Worm (Caenorhabditis elegans) whole organism, L3 larva: ENCODE data around the gene ccdc-12.
A peak's percentile ranks its signal among the peaks of the same experiment; 100 is the strongest.

Experiments
- R02D3.7 ChIP-seq: fragments of 150-350 bp; optimal IDR thresholded peaks from 2 replicates; lab custom pipeline; 2014; ENCODE audit warnings: missing biosample characterization, missing genetic modification characterization
- ZK546.5 ChIP-seq: sonication (generic microtip); optimal IDR thresholded peaks from 2 replicates; lab custom pipeline; 2017; ENCODE audit warnings: missing biosample characterization, missing genetic modification characterization
- ama-1 ChIP-seq: fragments of 150-350 bp; optimal IDR thresholded peaks from 2 replicates; lab custom pipeline; 2018
- ceh-28 ChIP-seq: fragments of 150-350 bp; optimal IDR thresholded peaks from 2 replicates; lab custom pipeline; 2014; ENCODE audit warnings: missing biosample characterization, missing genetic modification reagents, missing genetic modification characterization
- ceh-82 ChIP-seq: fragments of 150-350 bp; optimal IDR thresholded peaks from 2 replicates; lab custom pipeline; 2014; ENCODE audit warnings: missing biosample characterization, missing genetic modification characterization
- ceh-9 ChIP-seq: sonication (generic microtip); optimal IDR thresholded peaks from 2 replicates; lab custom pipeline; 2018; ENCODE audit warnings: missing biosample characterization, missing genetic modification characterization
- daf-12 ChIP-seq: fragments of 150-350 bp; optimal IDR thresholded peaks from 2 replicates; lab custom pipeline; 2014; ENCODE audit warnings: missing biosample characterization, missing genetic modification reagents, missing genetic modification characterization
- egl-5 ChIP-seq: fragments of 150-350 bp; optimal IDR thresholded peaks from 2 replicates; lab custom pipeline; 2017; ENCODE audit warnings: missing biosample characterization, missing genetic modification reagents, missing genetic modification characterization, inconsistent platforms
- elt-2 ChIP-seq: sonication (generic microtip); optimal IDR thresholded peaks from 2 replicates; lab custom pipeline; 2016; ENCODE audit warnings: missing genetic modification reagents, mild to moderate bottlenecking, missing genetic modification characterization, missing compliant biosample characterization
- eor-1 ChIP-seq, 2 experiments: fragments of 150-350 bp; optimal IDR thresholded peaks; 2 replicates each; lab custom pipeline; 2014 to 2018; ENCODE audit warnings: missing biosample characterization in 2 of 2, missing genetic modification characterization in 2 of 2
- fkh-10 ChIP-seq: sonication (generic microtip); optimal IDR thresholded peaks from 2 replicates; lab custom pipeline; 2017; ENCODE audit warnings: missing biosample characterization, missing genetic modification reagents, missing genetic modification characterization
- fkh-2 ChIP-seq: fragments of 150-350 bp; optimal IDR thresholded peaks from 2 replicates; lab custom pipeline; 2014; ENCODE audit warnings: missing biosample characterization, missing genetic modification reagents, missing genetic modification characterization
- fos-1 ChIP-seq: fragments of 150-350 bp; optimal IDR thresholded peaks from 2 replicates; lab custom pipeline; 2014; ENCODE audit warnings: missing biosample characterization, missing genetic modification characterization
- hmg-11 ChIP-seq: sonication (generic microtip); optimal IDR thresholded peaks from 2 replicates; lab custom pipeline; 2016; ENCODE audit warnings: missing genetic modification characterization, missing compliant biosample characterization
- jun-1 ChIP-seq: fragments of 150-350 bp; optimal IDR thresholded peaks from 2 replicates; lab custom pipeline; 2014; ENCODE audit warnings: missing biosample characterization, missing genetic modification reagents, missing genetic modification characterization
- lin-15B ChIP-seq: fragments of 150-350 bp; optimal IDR thresholded peaks from 2 replicates; lab custom pipeline; 2014; ENCODE audit warnings: missing biosample characterization, missing genetic modification characterization
- lin-39 ChIP-seq: fragments of 150-350 bp; optimal IDR thresholded peaks from 2 replicates; lab custom pipeline; 2018; ENCODE audit warnings: missing biosample characterization, missing genetic modification reagents, missing genetic modification characterization
- lsy-12 ChIP-seq: sonication (generic microtip); optimal IDR thresholded peaks from 2 replicates; lab custom pipeline; 2016; ENCODE audit warnings: mild to moderate bottlenecking, missing genetic modification characterization, missing compliant biosample characterization
- mdl-1 ChIP-seq: fragments of 150-350 bp; optimal IDR thresholded peaks from 2 replicates; lab custom pipeline; 2014; ENCODE audit warnings: missing biosample characterization, missing genetic modification characterization
- nfya-1 ChIP-seq: sonication (generic microtip); optimal IDR thresholded peaks from 2 replicates; lab custom pipeline; 2017; ENCODE audit warnings: missing genetic modification characterization, mild to moderate bottlenecking, missing compliant biosample characterization, antibody characterized with exemption, moderate library complexity; ENCODE audit not compliant: insufficient read depth
- nhr-23 ChIP-seq: fragments of 150-350 bp; optimal IDR thresholded peaks from 2 replicates; lab custom pipeline; 2014; ENCODE audit warnings: missing biosample characterization, missing genetic modification reagents, missing genetic modification characterization
- nhr-237 ChIP-seq: fragments of 150-350 bp; optimal IDR thresholded peaks from 2 replicates; lab custom pipeline; 2014; ENCODE audit warnings: missing biosample characterization, missing genetic modification characterization
- nhr-25 ChIP-seq: sonication (generic microtip); optimal IDR thresholded peaks from 2 replicates; lab custom pipeline; 2017; ENCODE audit warnings: missing biosample characterization, missing genetic modification characterization
- nhr-43 ChIP-seq: sonication (generic microtip); optimal IDR thresholded peaks from 2 replicates; lab custom pipeline; 2016; ENCODE audit warnings: mild to moderate bottlenecking, missing genetic modification characterization, missing compliant biosample characterization; ENCODE audit not compliant: poor library complexity, severe bottlenecking
- nhr-76 ChIP-seq: fragments of 150-350 bp; sonication (generic microtip); optimal IDR thresholded peaks from 5 replicates; lab custom pipeline; 2014; ENCODE audit warnings: missing biosample characterization, missing genetic modification characterization
- nhr-77 ChIP-seq: fragments of 150-350 bp; optimal IDR thresholded peaks from 2 replicates; lab custom pipeline; 2014; ENCODE audit warnings: missing biosample characterization, missing genetic modification characterization
- pha-4 ChIP-seq: fragments of 150-350 bp; optimal IDR thresholded peaks from 2 replicates; lab custom pipeline; 2014; ENCODE audit warnings: missing biosample characterization, missing genetic modification reagents, missing genetic modification characterization
- pqm-1 ChIP-seq: fragments of 150-350 bp; optimal IDR thresholded peaks from 2 replicates; lab custom pipeline; 2017; ENCODE audit warnings: missing biosample characterization, missing genetic modification characterization, inconsistent platforms
- sea-2 ChIP-seq: fragments of 150-350 bp; sonication (generic microtip); optimal IDR thresholded peaks from 4 replicates; lab custom pipeline; 2014; ENCODE audit warnings: missing biosample characterization, missing genetic modification reagents, missing genetic modification characterization
- snpc-4 ChIP-seq: fragments of 150-350 bp; optimal IDR thresholded peaks from 2 replicates; lab custom pipeline; 2014; ENCODE audit warnings: missing biosample characterization, missing genetic modification characterization
- tbx-2 ChIP-seq: sonication (generic microtip); optimal IDR thresholded peaks from 2 replicates; lab custom pipeline; 2016; ENCODE audit warnings: mild to moderate bottlenecking, missing genetic modification characterization, missing compliant biosample characterization
- unc-39 ChIP-seq: sonication (generic microtip); optimal IDR thresholded peaks from 4 replicates; lab custom pipeline; 2017; ENCODE audit warnings: missing biosample characterization, missing genetic modification characterization
- unc-62 ChIP-seq: fragments of 150-350 bp; sonication (generic microtip); optimal IDR thresholded peaks from 4 replicates; lab custom pipeline; 2014; ENCODE audit warnings: missing biosample characterization, missing genetic modification reagents, missing genetic modification characterization
- zag-1 ChIP-seq: fragments of 150-350 bp; optimal IDR thresholded peaks from 2 replicates; lab custom pipeline; 2014; ENCODE audit warnings: missing biosample characterization, missing genetic modification characterization
- ztf-11 ChIP-seq: fragments of 150-350 bp; optimal IDR thresholded peaks from 2 replicates; lab custom pipeline; 2014; ENCODE audit warnings: missing biosample characterization, missing genetic modification characterization

ccdc-12 gene

DNA sequence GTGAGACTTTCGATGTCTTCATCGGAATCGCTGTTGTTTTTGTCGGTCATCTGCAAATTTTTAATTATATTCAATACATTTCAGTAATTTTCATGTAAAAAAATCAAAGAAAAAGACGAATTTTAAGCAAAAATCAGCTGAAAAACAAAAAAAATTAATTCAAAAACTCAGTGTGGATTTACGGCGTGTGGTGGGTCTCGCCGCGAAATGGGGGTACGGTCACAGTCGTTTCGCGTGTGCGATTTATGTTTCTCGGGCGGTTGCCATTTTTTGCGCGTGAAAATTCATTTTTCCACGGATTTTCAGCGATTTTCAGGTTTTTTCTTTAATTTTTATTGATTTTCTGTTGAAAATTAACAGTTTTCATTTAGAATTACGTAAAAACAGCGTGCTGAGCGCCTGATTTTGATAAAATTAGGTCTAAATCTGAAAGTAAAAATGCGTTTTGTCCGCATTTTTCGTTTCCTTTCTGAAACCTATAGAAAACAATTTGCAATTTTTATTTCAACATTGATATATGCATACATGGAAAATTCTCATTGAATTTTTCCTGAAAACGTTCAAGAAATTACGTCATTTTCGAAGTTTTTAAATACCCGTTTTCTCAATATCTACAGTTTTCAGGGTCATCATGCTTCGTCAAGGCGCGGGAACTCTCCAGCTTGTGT is at the start of gene ccdc-12, which contains the start of gene Y69A2AR.18:
Gene ccdc-12 (minus strand): TSS at position 57 of the 668 bp plus-strand sequence.
Gene Y69A2AR.18 (plus strand): TSS at position 618 of the 668 bp plus-strand sequence.
- TF ChIP-seq pqm-1 (tag; lab: Kevin White, UChicago) (peak; percentile 5), lin-39 (peak; percentile 70), nhr-23 (tag; lab: Kevin White, UChicago) (peak; percentile 50), nhr-43 (tag; lab: Kevin White, UChicago) (peak; percentile 28), elt-2 (tag; lab: Kevin White, UChicago) (peak; percentile 7), ceh-28 (tag; lab: Kevin White, UChicago) (peak; percentile 5), fkh-2 (tag; lab: Kevin White, UChicago) (no peak), fos-1 (no peak), egl-5 (tag; lab: Kevin White, UChicago) (peak; percentile 92), R02D3.7 (tag; lab: Kevin White, UChicago) (peak; percentile 92), sea-2 (GFP tag; lab: Kevin White, UChicago) (no peak), lin-15B (tag; lab: Kevin White, UChicago) (peak; percentile 77)
- TF ChIP-seq, all 47 proteins: peak for 9

DNA sequence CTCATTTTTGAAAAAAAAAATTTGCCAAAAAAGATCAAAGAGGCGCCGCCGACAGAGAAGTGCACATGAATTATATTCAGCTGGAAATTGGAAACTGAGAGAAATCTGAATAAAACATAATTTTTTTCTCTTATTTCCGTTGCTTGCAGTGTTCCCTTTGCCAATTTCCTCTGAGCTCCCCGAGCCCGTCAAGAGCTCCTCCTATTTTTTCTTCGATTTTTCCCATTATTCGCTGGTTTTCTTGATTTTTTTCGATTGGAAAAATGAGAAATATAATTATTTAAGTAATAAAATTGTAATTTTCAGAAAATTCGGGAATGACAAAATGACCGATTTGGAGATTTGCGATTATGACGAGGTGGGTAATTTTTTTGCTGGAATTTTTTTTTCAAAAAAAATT is 47.0 kb upstream of the ccdc-12 start, which contains the start of gene sprr-3:
Gene sprr-3 (plus strand): TSS at position 301 of the 400 bp plus-strand sequence.
- TF ChIP-seq sea-2 (GFP tag; lab: Kevin White, UChicago) (no peak), eor-1 (tag; optimal IDR thresholded peaks at IDR 0.05; lab: Kevin White, UChicago) (no peak), unc-62 (GFP tag; lab: Kevin White, UChicago) (no peak), R02D3.7 (tag; lab: Kevin White, UChicago) (no peak), unc-39 (no peak), nfya-1 (no peak), lin-15B (tag; lab: Kevin White, UChicago) (no peak), tbx-2 (no peak), fkh-10 (GFP tag; lab: Kevin White, UChicago) (no peak), zag-1 (tag; lab: Kevin White, UChicago) (no peak), nhr-25 (no peak), snpc-4 (no peak), ZK546.5 (tag; lab: Kevin White, UChicago) (no peak), ama-1 (lab: Kevin White, UChicago) (no peak), egl-5 (tag; lab: Kevin White, UChicago) (no peak), pha-4 (no peak)

DNA sequence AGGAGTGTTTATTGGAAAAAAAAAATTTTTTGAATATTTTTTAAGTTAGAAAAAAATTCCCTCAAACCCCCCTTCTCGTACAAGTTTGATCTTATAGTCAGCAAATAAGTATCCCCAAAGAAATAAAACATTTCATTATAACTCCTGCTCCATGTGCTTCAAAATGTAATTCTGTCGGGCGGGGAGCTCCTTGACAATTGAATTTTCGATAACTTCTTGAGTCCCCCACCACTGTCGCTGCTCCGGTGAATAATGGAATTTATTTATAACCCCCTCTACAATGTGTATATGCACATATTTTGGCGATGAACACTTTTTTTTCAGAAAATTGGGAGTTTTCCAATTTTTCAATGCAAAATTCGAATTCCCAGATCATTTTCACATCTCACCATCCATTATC is 42.8 kb upstream of the ccdc-12 start:
- TF ChIP-seq eor-1 (tag; optimal IDR thresholded peaks at IDR 0.05; lab: Kevin White, UChicago), result no peak
- TF ChIP-seq nhr-25, result no peak
- no peak for TF ChIP-seq lsy-12 (tag; lab: Kevin White, UChicago)
- no peak for TF ChIP-seq nhr-23 (tag; lab: Kevin White, UChicago)
- no peak for TF ChIP-seq ztf-11
- no peak for TF ChIP-seq ceh-82 (tag; lab: Kevin White, UChicago)
- no peak for TF ChIP-seq snpc-4
- TF ChIP-seq R02D3.7 (tag; lab: Kevin White, UChicago), result no peak
- no peak for TF ChIP-seq mdl-1 (tag; lab: Kevin White, UChicago)
- TF ChIP-seq sea-2 (GFP tag; lab: Kevin White, UChicago), result no peak
- no peak for TF ChIP-seq nhr-43 (tag; lab: Kevin White, UChicago)
- TF ChIP-seq nhr-77, result no peak
- TF ChIP-seq nhr-76 (tag; lab: Kevin White, UChicago), result no peak
- no peak for TF ChIP-seq egl-5 (tag; lab: Kevin White, UChicago)
- no peak for TF ChIP-seq pqm-1 (tag; lab: Kevin White, UChicago)
- TF ChIP-seq hmg-11 (tag; lab: Kevin White, UChicago), result no peak
- no peak for TF ChIP-seq unc-39
- no peak for TF ChIP-seq jun-1 (tag; lab: Kevin White, UChicago)

DNA sequence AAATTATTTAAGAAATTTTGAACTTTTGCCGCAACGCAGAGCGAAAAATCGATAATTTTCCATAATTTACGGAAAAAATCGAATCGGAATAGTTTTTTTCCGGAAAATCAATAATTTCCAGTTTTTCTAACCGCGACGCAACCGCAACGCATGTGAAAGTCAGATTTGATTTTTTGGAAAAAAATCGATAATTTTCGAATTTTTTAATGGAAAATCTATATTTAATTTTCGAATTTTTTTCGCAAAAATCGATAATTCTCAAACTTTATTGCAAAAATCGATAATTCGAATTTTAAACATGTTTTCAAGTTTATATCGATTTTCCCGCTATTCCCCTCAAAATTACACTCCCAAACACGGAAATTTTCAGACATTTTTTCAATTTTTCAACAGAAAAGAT is 35.3 kb upstream of the ccdc-12 start:
- TF ChIP-seq ceh-9 (tag; lab: Kevin White, UChicago), result no peak
- no peak for TF ChIP-seq daf-12 (tag; lab: Kevin White, UChicago)
- peak; percentile 86 for TF ChIP-seq ceh-28 (tag; lab: Kevin White, UChicago)
- TF ChIP-seq unc-39, result no peak
- no peak for TF ChIP-seq ama-1 (lab: Kevin White, UChicago)
- TF ChIP-seq nhr-237 (tag; lab: Kevin White, UChicago), result no peak
- no peak for TF ChIP-seq fkh-10 (GFP tag; lab: Kevin White, UChicago)
